Fruit fly (Drosophila melanogaster) S2 (cell line): ENCODE results near the gene CG15312.

Experiments
- CG8478 ChIP-seq: fragments of >200 bp; optimal IDR thresholded peaks from 2 replicates; lab custom pipeline; 2018
- CTCF ChIP-seq, 2 experiments: fragments of >200 bp; optimal IDR thresholded peaks; 2 replicates each; lab custom pipeline; 2018

DNA sequence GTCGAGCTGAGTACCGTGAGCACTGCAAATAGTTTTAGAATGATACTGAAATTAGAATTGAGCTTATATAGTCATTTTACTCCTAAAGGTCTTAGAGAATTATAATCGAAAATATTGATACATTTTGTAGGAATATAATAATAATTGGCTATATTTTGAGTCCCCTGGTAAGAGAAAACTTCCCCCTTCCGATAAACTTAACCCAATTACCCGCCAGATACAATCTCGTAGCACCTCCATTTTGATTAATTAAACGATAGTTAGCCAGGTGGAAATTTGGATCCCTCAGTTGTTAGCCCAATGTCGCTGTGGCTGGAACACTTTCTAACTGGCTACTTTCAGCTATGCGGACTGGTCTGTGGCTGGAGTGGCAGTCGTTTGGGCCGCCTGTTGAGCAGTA, 9.3 kb downstream of the CG15312 start, which contains the start of gene Gr9a:
- no peak for TF ChIP-seq CG8478 (lab: Kevin White, UChicago)
- TF ChIP-seq CTCF (optimal IDR thresholded peaks at IDR 0.05; lab: Kevin White, UChicago), result no peak
